Worm (Caenorhabditis elegans) whole organism, young adult: Measurements from ENCODE around the gene C13B4.1.

Experiments
- B0035.1 ChIP-seq: sonication (generic microtip); optimal IDR thresholded peaks from 2 replicates; lab custom pipeline; 2016; ENCODE audit warnings: missing genetic modification characterization, mild to moderate bottlenecking, missing compliant biosample characterization, missing genotype, missing genetic modification reagents
- B0336.3 ChIP-seq: fragments of 200-800 bp; sonication (Bioruptor generic); IDR thresholded peaks from 2 replicates; pipeline ENCODE4 v1.3.6; 2022; ENCODE audit warnings: missing genetic modification characterization, missing compliant biosample characterization
- C17E4.6 ChIP-seq: fragments of 200-800 bp; sonication (Bioruptor generic); IDR thresholded peaks from 2 replicates; pipeline ENCODE4 v1.3.6; 2022; ENCODE audit warnings: missing genetic modification reagents, missing genetic modification characterization, missing compliant biosample characterization
- D2030.7 ChIP-seq: fragments of 200-800 bp; sonication (Bioruptor generic); IDR thresholded peaks from 2 replicates; pipeline ENCODE4 v1.3.6; 2022; ENCODE audit warnings: missing genetic modification reagents, missing genetic modification characterization, missing compliant biosample characterization
- F22D6.2 ChIP-seq: sonication (generic microtip); optimal IDR thresholded peaks from 2 replicates; lab custom pipeline; 2016; ENCODE audit warnings: mild to moderate bottlenecking, missing genetic modification characterization, missing compliant biosample characterization
- F23B12.7 ChIP-seq: sonication (generic microtip); optimal IDR thresholded peaks from 2 replicates; lab custom pipeline; 2017; ENCODE audit warnings: missing genetic modification characterization, mild to moderate bottlenecking, missing compliant biosample characterization, antibody characterized with exemption, moderate library complexity; ENCODE audit not compliant: insufficient read depth
- F33H1.4 ChIP-seq: fragments of 200-800 bp; sonication (Bioruptor generic); IDR thresholded peaks from 2 replicates; pipeline ENCODE4 v1.3.6; 2022; ENCODE audit warnings: missing genetic modification reagents, missing genetic modification characterization, missing compliant biosample characterization
- F37B4.10 ChIP-seq: fragments of 200-800 bp; sonication (Bioruptor generic); IDR thresholded peaks from 2 replicates; pipeline ENCODE4 v1.3.6; 2022; ENCODE audit warnings: missing genetic modification characterization, missing compliant biosample characterization
- F49E8.2 ChIP-seq: sonication (generic microtip); optimal IDR thresholded peaks from 3 replicates; lab custom pipeline; 2017; ENCODE audit warnings: missing genetic modification characterization, mild to moderate bottlenecking, missing compliant biosample characterization, antibody characterized with exemption, moderate library complexity; ENCODE audit not compliant: insufficient read depth
- F52B5.7 ChIP-seq: sonication (generic microtip); optimal IDR thresholded peaks from 2 replicates; lab custom pipeline; 2016; ENCODE audit warnings: mild to moderate bottlenecking, missing genetic modification characterization, missing compliant biosample characterization
- F57A8.1 ChIP-seq: fragments of 200-800 bp; sonication (Bioruptor generic); optimal IDR thresholded peaks from 2 replicates; lab custom pipeline; 2018; ENCODE audit warnings: mild to moderate bottlenecking, missing genetic modification characterization, moderate library complexity, missing compliant biosample characterization
- F57C9.4 ChIP-seq: sonication (generic microtip); optimal IDR thresholded peaks from 2 replicates; lab custom pipeline; 2017; ENCODE audit warnings: mild to moderate bottlenecking, missing genetic modification characterization, missing compliant biosample characterization
- K11D2.4 ChIP-seq: fragments of 200-800 bp; sonication (Bioruptor generic); IDR thresholded peaks from 2 replicates; pipeline ENCODE4 v1.3.6; 2022; ENCODE audit warnings: missing genetic modification reagents, missing genetic modification characterization, missing compliant biosample characterization
- T26A5.8 ChIP-seq: sonication (generic microtip); optimal IDR thresholded peaks from 2 replicates; lab custom pipeline; 2016; ENCODE audit warnings: missing genetic modification characterization, missing compliant biosample characterization
- Y67H2A.10 ChIP-seq: fragments of 200-800 bp; sonication (Bioruptor generic); conservative IDR thresholded peaks from 2 replicates; pipeline ENCODE4 v1.3.6; 2022; ENCODE audit warnings: missing genetic modification reagents, missing genetic modification characterization, missing compliant biosample characterization
- Y95B8A.8 ChIP-seq: fragments of 200-800 bp; sonication (Bioruptor generic); IDR thresholded peaks from 2 replicates; pipeline ENCODE4 v1.3.6; 2022; ENCODE audit warnings: missing genetic modification reagents, missing genetic modification characterization, missing compliant biosample characterization
- aptf-3 ChIP-seq: fragments of 200-800 bp; sonication (Bioruptor generic); IDR thresholded peaks from 2 replicates; pipeline ENCODE4 v1.3.6; 2022; ENCODE audit warnings: missing genetic modification characterization, missing compliant biosample characterization
- athp-1 ChIP-seq: sonication (generic microtip); optimal IDR thresholded peaks from 2 replicates; lab custom pipeline; 2017; ENCODE audit warnings: mild to moderate bottlenecking, missing genetic modification characterization, missing compliant biosample characterization
- attf-5 ChIP-seq: fragments of 200-800 bp; sonication (Bioruptor generic); optimal IDR thresholded peaks from 2 replicates; lab custom pipeline; 2018; ENCODE audit warnings: mild to moderate bottlenecking, missing genetic modification characterization, missing compliant biosample characterization
- bed-1 ChIP-seq: fragments of 200-800 bp; sonication (Bioruptor generic); IDR thresholded peaks from 2 replicates; pipeline ENCODE4 v1.3.6; 2022; ENCODE audit warnings: missing genetic modification reagents, missing genetic modification characterization, missing compliant biosample characterization
- ccch-3 ChIP-seq: fragments of 200-800 bp; sonication (Bioruptor generic); optimal IDR thresholded peaks from 2 replicates; lab custom pipeline; 2018; ENCODE audit warnings: mild to moderate bottlenecking, missing genetic modification characterization, missing compliant biosample characterization
- cebp-1 ChIP-seq, 2 experiments: fragments of 200-800 bp in 1 of 2; sonication (Bioruptor generic) in 1 of 2; sonication (generic microtip) in 1 of 2; IDR thresholded peaks in 1 of 2; optimal IDR thresholded peaks in 1 of 2; 2 replicates each; pipeline versions ENCODE4 v1.3.6 to Lab custom; 2017 to 2022; ENCODE audit warnings: missing compliant biosample characterization in 2 of 2, missing genetic modification characterization in 2 of 2, mild to moderate bottlenecking in 1 of 2, missing genetic modification reagents in 1 of 2, moderate library complexity in 1 of 2
- ceh-100 ChIP-seq: fragments of 200-800 bp; sonication (Bioruptor generic); IDR thresholded peaks from 2 replicates; pipeline ENCODE4 v1.3.6; 2022; ENCODE audit warnings: missing genetic modification reagents, missing genetic modification characterization, missing compliant biosample characterization
- ceh-40 ChIP-seq: fragments of 200-800 bp; sonication (Bioruptor generic); IDR thresholded peaks from 2 replicates; pipeline ENCODE4 v1.3.6; 2022; ENCODE audit warnings: missing genetic modification characterization, missing compliant biosample characterization
- ceh-58 ChIP-seq: fragments of 200-800 bp; sonication (Bioruptor generic); IDR thresholded peaks from 2 replicates; pipeline ENCODE4 v1.3.6; 2022; ENCODE audit warnings: missing genetic modification characterization, missing compliant biosample characterization
- ceh-79 ChIP-seq: sonication (generic microtip); optimal IDR thresholded peaks from 2 replicates; lab custom pipeline; 2017; ENCODE audit warnings: mild to moderate bottlenecking, missing genetic modification characterization, missing compliant biosample characterization
- ceh-91 ChIP-seq: fragments of 200-800 bp; sonication (Bioruptor generic); IDR thresholded peaks from 2 replicates; pipeline ENCODE4 v1.3.6; 2022; ENCODE audit warnings: missing genetic modification reagents, missing genetic modification characterization, missing compliant biosample characterization
- dpff-1 ChIP-seq: sonication (generic microtip); optimal IDR thresholded peaks from 2 replicates; lab custom pipeline; 2017; ENCODE audit warnings: mild to moderate bottlenecking, missing genetic modification characterization, missing compliant biosample characterization
- dpl-1 ChIP-seq: fragments of 150-350 bp; optimal IDR thresholded peaks from 2 replicates; lab custom pipeline; 2014; ENCODE audit warnings: missing biosample characterization, missing genetic modification reagents, missing genetic modification characterization
- ets-4 ChIP-seq: fragments of 200-800 bp; sonication (Bioruptor generic); optimal IDR thresholded peaks from 2 replicates; lab custom pipeline; 2018; ENCODE audit warnings: mild to moderate bottlenecking, missing genetic modification characterization, missing compliant biosample characterization
- hmg-1.2 ChIP-seq: fragments of 200-800 bp; sonication (Bioruptor generic); IDR thresholded peaks from 2 replicates; pipeline ENCODE4 v1.3.6; 2022; ENCODE audit warnings: missing genetic modification reagents, missing genetic modification characterization, missing compliant biosample characterization
- hsf-1 ChIP-seq: fragments of 200-800 bp; sonication (Bioruptor generic); IDR thresholded peaks from 2 replicates; pipeline ENCODE4 v1.3.6; 2022; ENCODE audit warnings: missing genetic modification reagents, missing genetic modification characterization, missing compliant biosample characterization
- lag-1 ChIP-seq: fragments of 200-800 bp; sonication (Bioruptor generic); IDR thresholded peaks from 2 replicates; pipeline ENCODE4 v1.3.6; 2022; ENCODE audit warnings: missing genetic modification reagents, missing genetic modification characterization, missing compliant biosample characterization
- mel-28 ChIP-seq: sonication (generic microtip); optimal IDR thresholded peaks from 2 replicates; lab custom pipeline; 2016; ENCODE audit warnings: borderline replicate concordance, mild to moderate bottlenecking, missing genetic modification characterization, missing compliant biosample characterization
- mes-4 ChIP-seq: sonication (generic microtip); optimal IDR thresholded peaks from 2 replicates; lab custom pipeline; 2016; ENCODE audit warnings: missing genotype, missing genetic modification characterization, missing compliant biosample characterization
- nfya-1 ChIP-seq: sonication (generic microtip); optimal IDR thresholded peaks from 2 replicates; lab custom pipeline; 2017; ENCODE audit warnings: antibody characterized with exemption, missing compliant biosample characterization, missing genetic modification characterization, borderline replicate concordance; ENCODE audit not compliant: insufficient read depth
- nhr-120 ChIP-seq: fragments of 200-800 bp; sonication (Bioruptor generic); IDR thresholded peaks from 2 replicates; pipeline ENCODE4 v1.3.6; 2022; ENCODE audit warnings: missing genetic modification characterization, missing compliant biosample characterization
- nhr-80 ChIP-seq: sonication (generic microtip); optimal IDR thresholded peaks from 2 replicates; lab custom pipeline; 2016; ENCODE audit warnings: missing genetic modification characterization, missing compliant biosample characterization
- rec-8 ChIP-seq, 2 experiments: sonication (generic microtip); optimal IDR thresholded peaks; 2 replicates each; lab custom pipeline; 2016; ENCODE audit warnings: mild to moderate bottlenecking in 2 of 2, missing genetic modification characterization in 2 of 2, missing genetic modification reagents in 2 of 2, missing genotype in 2 of 2, missing biosample characterization in 1 of 2, missing compliant biosample characterization in 1 of 2, moderate library complexity in 1 of 2
- sdz-38 ChIP-seq: sonication (generic microtip); optimal IDR thresholded peaks from 2 replicates; lab custom pipeline; 2016; ENCODE audit warnings: missing genotype, missing genetic modification characterization, missing compliant biosample characterization
- sea-2 ChIP-seq: fragments of 200-800 bp; sonication (Bioruptor generic); IDR thresholded peaks from 2 replicates; pipeline ENCODE4 v1.3.6; 2022; ENCODE audit warnings: missing genetic modification characterization, missing compliant biosample characterization
- snpc-1.1 ChIP-seq: sonication (generic microtip); optimal IDR thresholded peaks from 2 replicates; lab custom pipeline; 2017; ENCODE audit warnings: missing genetic modification characterization, mild to moderate bottlenecking, missing compliant biosample characterization, antibody characterized with exemption, moderate library complexity, missing genotype, missing genetic modification reagents; ENCODE audit not compliant: insufficient read depth
- snpc-1.3 ChIP-seq: sonication (generic microtip); optimal IDR thresholded peaks from 2 replicates; lab custom pipeline; 2017; ENCODE audit warnings: missing genetic modification characterization, mild to moderate bottlenecking, missing compliant biosample characterization, antibody characterized with exemption, moderate library complexity, missing genotype, missing genetic modification reagents; ENCODE audit not compliant: insufficient read depth
- sptf-2 ChIP-seq: fragments of 200-800 bp; sonication (Bioruptor generic); optimal IDR thresholded peaks from 2 replicates; lab custom pipeline; 2018; ENCODE audit warnings: mild to moderate bottlenecking, missing genetic modification characterization, missing compliant biosample characterization
- xnd-1 ChIP-seq: sonication (generic microtip); optimal IDR thresholded peaks from 2 replicates; lab custom pipeline; 2016; ENCODE audit warnings: missing genotype, missing genetic modification reagents, missing genetic modification characterization, missing compliant biosample characterization
- ztf-22 ChIP-seq: fragments of 200-800 bp; sonication (Bioruptor generic); optimal IDR thresholded peaks from 2 replicates; lab custom pipeline; 2018; ENCODE audit warnings: mild to moderate bottlenecking, missing genetic modification characterization, moderate library complexity, missing compliant biosample characterization
- ztf-26 ChIP-seq: sonication (generic microtip); optimal IDR thresholded peaks from 2 replicates; lab custom pipeline; 2017; ENCODE audit warnings: missing genetic modification characterization, missing compliant biosample characterization
- ztf-28 ChIP-seq: fragments of 200-800 bp; sonication (Bioruptor generic); IDR thresholded peaks from 2 replicates; pipeline ENCODE4 v1.3.6; 2022; ENCODE audit warnings: missing genetic modification reagents, missing genetic modification characterization, missing compliant biosample characterization
- ztf-6 ChIP-seq: fragments of 200-800 bp; sonication (Bioruptor generic); IDR thresholded peaks from 2 replicates; pipeline ENCODE4 v1.3.6; 2022; ENCODE audit warnings: missing genetic modification reagents, missing genetic modification characterization, missing compliant biosample characterization

The C13B4.1 gene

DNA sequence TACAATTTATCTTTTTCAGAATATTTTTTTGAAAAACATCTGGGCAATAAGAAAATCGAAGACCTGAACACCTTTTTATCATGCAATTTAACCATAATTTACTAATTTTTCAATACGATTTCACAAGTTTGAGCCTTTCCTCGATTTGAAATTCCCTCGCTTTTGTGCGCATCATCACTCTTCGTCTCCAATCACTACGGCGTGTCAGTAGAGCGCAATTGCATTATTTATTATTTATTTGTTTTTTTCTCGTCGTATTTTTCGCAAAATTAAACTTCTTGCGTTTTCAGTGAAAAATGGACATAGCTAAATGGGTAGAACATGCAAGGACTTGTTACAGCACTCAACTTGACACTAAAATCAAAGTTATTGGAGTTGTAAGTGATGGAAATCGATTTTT is 38.3 kb downstream of the C13B4.1 start, which contains the start of gene smg-8 (continued):
- TF ChIP-seq snpc-1.1 (tag; lab: Kevin White, UChicago) (no peak), hsf-1 (no peak), ceh-100 (GFP tag; lab: Robert Waterston, UW) (no peak), F57C9.4 (tag; lab: Kevin White, UChicago) (no peak), ztf-6 (GFP tag; lab: Robert Waterston, UW) (no peak), sea-2 (GFP tag; lab: Robert Waterston, UW) (no peak), ets-4 (GFP tag; lab: Kevin White, UChicago) (no peak), rec-8 (tag; optimal IDR thresholded peaks at IDR 0.05; lab: Kevin White, UChicago) (no peak), B0336.3 (GFP tag; lab: Robert Waterston, UW) (no peak), nhr-120 (no peak), ceh-79 (tag; lab: Kevin White, UChicago) (no peak), hmg-1.2 (GFP tag; lab: Robert Waterston, UW) (peak; percentile 90), lag-1 (GFP tag; lab: Robert Waterston, UW) (no peak), Y95B8A.8 (no peak), snpc-1.3 (tag; lab: Kevin White, UChicago) (no peak), F57A8.1 (no peak), K11D2.4 (no peak), ceh-40 (GFP tag; lab: Robert Waterston, UW) (no peak), nfya-1 (tag; lab: Kevin White, UChicago) (no peak), ztf-28 (GFP tag; lab: Robert Waterston, UW) (no peak), D2030.7 (GFP tag; lab: Robert Waterston, UW) (no peak), ccch-3 (GFP tag; lab: Kevin White, UChicago) (no peak), aptf-3 (GFP tag; lab: Robert Waterston, UW) (no peak), bed-1 (no peak), F22D6.2 (tag; lab: Kevin White, UChicago) (no peak), nhr-80 (tag; lab: Kevin White, UChicago) (no peak), B0035.1 (no peak), mes-4 (tag; lab: Kevin White, UChicago) (no peak), dpl-1 (GFP tag; lab: Kevin White, UChicago) (peak; percentile 87), F52B5.7 (no peak), xnd-1 (tag; lab: Kevin White, UChicago) (peak; percentile 35), ceh-58 (GFP tag; lab: Robert Waterston, UW) (no peak), F23B12.7 (tag; lab: Kevin White, UChicago) (peak; percentile 0), ceh-91 (no peak), F49E8.2 (peak; percentile 17), attf-5 (GFP tag; lab: Kevin White, UChicago) (peak; percentile 33), athp-1 (tag; lab: Kevin White, UChicago) (no peak), C17E4.6 (no peak), ztf-22 (GFP tag; lab: Kevin White, UChicago) (no peak), cebp-1 (GFP tag; IDR thresholded peaks at IDR 0.05; lab: Robert Waterston, UW) (no peak), cebp-1 (tag; optimal IDR thresholded peaks at IDR 0.05; lab: Kevin White, UChicago) (no peak), dpff-1 (tag; lab: Kevin White, UChicago) (no peak), sptf-2 (GFP tag; lab: Kevin White, UChicago) (no peak), F37B4.10 (GFP tag; lab: Robert Waterston, UW) (no peak), sdz-38 (tag; lab: Kevin White, UChicago) (no peak), F33H1.4 (GFP tag; lab: Robert Waterston, UW) (peak; percentile 61), mel-28 (tag; lab: Kevin White, UChicago) (no peak), Y67H2A.10 (GFP tag; lab: Robert Waterston, UW) (no peak), T26A5.8 (tag; lab: Kevin White, UChicago) (no peak), ztf-26 (tag; lab: Kevin White, UChicago) (no peak)
